Fruit fly (Drosophila melanogaster) whole organism, embryonic: ENCODE results near the gene Mst57Da.

Experiments used
- ATbp ChIP-seq: fragments of 200-800 bp; sonication (Bioruptor generic); optimal IDR thresholded peaks from 2 replicates; lab custom pipeline; 2017; ENCODE audit warnings: missing biosample characterization, mild to moderate bottlenecking, missing genetic modification characterization, missing genetic modification reagents
- CG10267 ChIP-seq: fragments of 200-800 bp; sonication (Bioruptor generic); optimal IDR thresholded peaks from 2 replicates; lab custom pipeline; 2018; ENCODE audit warnings: missing biosample characterization, mild to moderate bottlenecking, missing genetic modification characterization, moderate library complexity
- CG10654 ChIP-seq: fragments of 200-800 bp; sonication (Bioruptor generic); optimal IDR thresholded peaks from 2 replicates; lab custom pipeline; 2016; ENCODE audit warnings: missing biosample characterization, missing genetic modification characterization
- CG10959 ChIP-seq: fragments of 200-800 bp; sonication (Bioruptor generic); IDR thresholded peaks from 2 replicates; pipeline ENCODE4 v1.3.6; 2022; ENCODE audit warnings: missing biosample characterization, missing genetic modification characterization
- CG11085 ChIP-seq: fragments of 200-800 bp; sonication (Bioruptor generic); IDR thresholded peaks from 2 replicates; pipeline ENCODE4 v1.3.6; 2022; ENCODE audit warnings: missing biosample characterization, missing genetic modification characterization
- CG12071 ChIP-seq: fragments of 200-800 bp; sonication (Bioruptor generic); optimal IDR thresholded peaks from 3 replicates; lab custom pipeline; 2018; ENCODE audit warnings: missing biosample characterization, mild to moderate bottlenecking, missing genetic modification characterization
- CG12299 ChIP-seq: fragments of 200-800 bp; sonication (Bioruptor generic); optimal IDR thresholded peaks from 2 replicates; lab custom pipeline; 2018; ENCODE audit warnings: missing biosample characterization, mild to moderate bottlenecking, missing genetic modification characterization
- CG12744 ChIP-seq: fragments of 200-800 bp; sonication (Bioruptor generic); optimal IDR thresholded peaks from 2 replicates; lab custom pipeline; 2016; ENCODE audit warnings: missing biosample characterization, missing genetic modification characterization
- CG13775 ChIP-seq: fragments of 200-800 bp; sonication (Bioruptor generic); optimal IDR thresholded peaks from 3 replicates; lab custom pipeline; 2017; ENCODE audit warnings: missing biosample characterization, mild to moderate bottlenecking, missing genetic modification characterization
- CG14050 ChIP-seq: fragments of 200-800 bp; sonication (Bioruptor generic); IDR thresholded peaks from 3 replicates; pipeline ENCODE4 v1.3.6; 2022; ENCODE audit warnings: missing biosample characterization, missing genetic modification characterization
- CG14965 ChIP-seq: fragments of 200-800 bp; sonication (Bioruptor generic); optimal IDR thresholded peaks from 2 replicates; lab custom pipeline; 2016; ENCODE audit warnings: missing biosample characterization, missing genetic modification characterization, borderline replicate concordance
- CG15011 ChIP-seq: fragments of 200-800 bp; sonication (Bioruptor generic); optimal IDR thresholded peaks from 3 replicates; lab custom pipeline; 2018; ENCODE audit warnings: missing biosample characterization, mild to moderate bottlenecking, missing genetic modification characterization
- CG15601 ChIP-seq: fragments of 200-800 bp; sonication (Bioruptor generic); optimal IDR thresholded peaks from 3 replicates; lab custom pipeline; 2019; ENCODE audit warnings: missing biosample characterization, mild to moderate bottlenecking, missing genetic modification characterization, moderate library complexity
- CG2120 ChIP-seq: fragments of 200-800 bp; sonication (Bioruptor generic); optimal IDR thresholded peaks from 3 replicates; lab custom pipeline; 2016; ENCODE audit warnings: missing biosample characterization, missing genetic modification characterization
- CG2202 ChIP-seq: fragments of 200-800 bp; sonication (Bioruptor generic); optimal IDR thresholded peaks from 2 replicates; lab custom pipeline; 2018; ENCODE audit warnings: missing biosample characterization, mild to moderate bottlenecking, missing genetic modification characterization
- CG3065 ChIP-seq: fragments of 200-800 bp; sonication (Bioruptor generic); optimal IDR thresholded peaks from 2 replicates; lab custom pipeline; 2016; ENCODE audit warnings: missing biosample characterization, missing genetic modification characterization
- CG31388 ChIP-seq: fragments of 200-800 bp; sonication (Bioruptor generic); optimal IDR thresholded peaks from 2 replicates; lab custom pipeline; 2016; ENCODE audit warnings: missing biosample characterization, missing genetic modification characterization
- CG31441 ChIP-seq: fragments of 200-800 bp; sonication (Bioruptor generic); IDR thresholded peaks from 2 replicates; pipeline ENCODE4 v1.3.6; 2022; ENCODE audit warnings: missing biosample characterization, missing genetic modification characterization
- CG43689 ChIP-seq: fragments of 200-800 bp; sonication (Bioruptor generic); IDR thresholded peaks from 2 replicates; pipeline ENCODE4 v1.3.6; 2022; ENCODE audit warnings: missing biosample characterization, missing genetic modification characterization
- CG4617 ChIP-seq: fragments of 200-800 bp; sonication (Bioruptor generic); optimal IDR thresholded peaks from 3 replicates; lab custom pipeline; 2016; ENCODE audit warnings: missing biosample characterization, missing genetic modification characterization, borderline replicate concordance
- CG4854 ChIP-seq: fragments of 200-800 bp; sonication (Bioruptor generic); optimal IDR thresholded peaks from 2 replicates; lab custom pipeline; 2016; ENCODE audit warnings: missing biosample characterization, missing genetic modification characterization, inconsistent platforms
- CG6689 ChIP-seq: fragments of 200-800 bp; sonication (Bioruptor generic); IDR thresholded peaks from 2 replicates; pipeline ENCODE4 v1.3.6; 2022; ENCODE audit warnings: missing biosample characterization, missing genetic modification characterization
- CG7786 ChIP-seq: fragments of 200-800 bp; sonication (Bioruptor generic); optimal IDR thresholded peaks from 2 replicates; lab custom pipeline; 2016; ENCODE audit warnings: missing biosample characterization, missing genetic modification characterization
- CG8359 ChIP-seq: fragments of 200-800 bp; sonication (Bioruptor generic); optimal IDR thresholded peaks from 2 replicates; lab custom pipeline; 2017; ENCODE audit warnings: missing biosample characterization, mild to moderate bottlenecking, missing genetic modification characterization, borderline replicate concordance
- CG9932 ChIP-seq: fragments of 200-800 bp; sonication (Bioruptor generic); IDR thresholded peaks from 2 replicates; pipeline ENCODE4 v1.3.6; 2022; ENCODE audit warnings: missing biosample characterization, missing genetic modification characterization
- CoRest ChIP-seq: fragments of 200-800 bp; sonication (Bioruptor generic); optimal IDR thresholded peaks from 3 replicates; lab custom pipeline; 2018; ENCODE audit warnings: missing biosample characterization, mild to moderate bottlenecking, missing genetic modification characterization, moderate library complexity
- Dbx ChIP-seq: fragments of 200-800 bp; sonication (Bioruptor generic); IDR thresholded peaks from 3 replicates; pipeline ENCODE4 v1.3.6; 2022; ENCODE audit warnings: missing biosample characterization, missing genetic modification characterization
- Elba2 ChIP-seq: fragments of 200-800 bp; sonication (Bioruptor generic); optimal IDR thresholded peaks from 3 replicates; lab custom pipeline; 2016; ENCODE audit warnings: missing biosample characterization, missing genetic modification characterization
- Hr78 ChIP-seq, 2 experiments: fragments of 200-800 bp in 1 of 2; fragments of >200 bp in 1 of 2; sonication (Bioruptor generic) in 1 of 2; optimal IDR thresholded peaks; 2 replicates each; lab custom pipeline; 2017 to 2019; ENCODE audit warnings: missing biosample characterization in 2 of 2, missing genetic modification characterization in 2 of 2, mild to moderate bottlenecking in 1 of 2, moderate library complexity in 1 of 2
- Mad ChIP-seq: fragments of 200-800 bp; sonication (Bioruptor generic); optimal IDR thresholded peaks from 2 replicates; lab custom pipeline; 2016; ENCODE audit warnings: missing biosample characterization, missing genetic modification characterization
- Med ChIP-seq: fragments of 200-800 bp; sonication (Bioruptor generic); peaks from one replicate; lab custom pipeline; 2016; ENCODE audit warnings: missing biosample characterization, missing genetic modification characterization, mild to moderate bottlenecking, inconsistent platforms, moderate library complexity
- Nf-YA ChIP-seq: fragments of 200-800 bp; sonication (Bioruptor generic); IDR thresholded peaks from 2 replicates; pipeline ENCODE4 v1.3.6; 2022; ENCODE audit warnings: missing biosample characterization, missing genetic modification characterization
- NfI ChIP-seq: fragments of 200-800 bp; sonication (Bioruptor generic); optimal IDR thresholded peaks from 3 replicates; lab custom pipeline; 2018; ENCODE audit warnings: missing biosample characterization, mild to moderate bottlenecking, missing genetic modification characterization, moderate library complexity
- Optix ChIP-seq: fragments of 200-800 bp; sonication (Bioruptor generic); IDR thresholded peaks from 3 replicates; pipeline ENCODE4 v1.3.6; 2022; ENCODE audit warnings: missing biosample characterization, missing genetic modification characterization
- Taf1 ChIP-seq: fragments of 200-800 bp; sonication (Bioruptor generic); IDR thresholded peaks from 2 replicates; pipeline ENCODE4 v1.3.6; 2022; ENCODE audit warnings: missing biosample characterization, missing genetic modification characterization
- Xrp1 ChIP-seq: fragments of 200-800 bp; sonication (Bioruptor generic); IDR thresholded peaks from 2 replicates; pipeline ENCODE4 v1.3.6; 2022; ENCODE audit warnings: missing biosample characterization, missing genetic modification characterization
- ap ChIP-seq: fragments of 200-800 bp; sonication (Bioruptor generic); IDR thresholded peaks from 2 replicates; pipeline ENCODE4 v1.3.6; 2022; ENCODE audit warnings: missing biosample characterization, missing genetic modification characterization
- ase ChIP-seq: fragments of 200-800 bp; sonication (Bioruptor generic); IDR thresholded peaks from 3 replicates; pipeline ENCODE4 v1.3.6; 2022; ENCODE audit warnings: missing biosample characterization, missing genetic modification characterization
- cwo ChIP-seq: fragments of 200-800 bp; sonication (Bioruptor generic); optimal IDR thresholded peaks from 3 replicates; lab custom pipeline; 2017; ENCODE audit warnings: missing biosample characterization, missing genetic modification characterization, mild to moderate bottlenecking, moderate library complexity, missing genetic modification reagents
- dan ChIP-seq: fragments of 200-800 bp; sonication (Bioruptor generic); IDR thresholded peaks from 2 replicates; pipeline ENCODE4 v1.3.6; 2022; ENCODE audit warnings: missing biosample characterization, missing genetic modification characterization
- fd96Cb ChIP-seq: fragments of 200-800 bp; sonication (Bioruptor generic); optimal IDR thresholded peaks from 2 replicates; lab custom pipeline; 2018; ENCODE audit warnings: missing biosample characterization, mild to moderate bottlenecking, missing genetic modification characterization, moderate library complexity
- gt ChIP-seq: fragments of 200-800 bp; sonication (Bioruptor generic); IDR thresholded peaks from 2 replicates; pipeline ENCODE4 v1.3.6; 2022; ENCODE audit warnings: missing biosample characterization, missing genetic modification characterization
- ham ChIP-seq: fragments of 200-800 bp; sonication (Bioruptor generic); IDR thresholded peaks from 2 replicates; pipeline ENCODE4 v1.3.6; 2022; ENCODE audit warnings: missing biosample characterization, missing genetic modification characterization
- her ChIP-seq: fragments of 200-800 bp; sonication (Bioruptor generic); optimal IDR thresholded peaks from 2 replicates; lab custom pipeline; 2016; ENCODE audit warnings: missing biosample characterization, missing genetic modification characterization
- kni ChIP-seq: fragments of 200-800 bp; sonication (Bioruptor generic); optimal IDR thresholded peaks from 3 replicates; lab custom pipeline; 2017; ENCODE audit warnings: mild to moderate bottlenecking, missing biosample characterization, missing genetic modification reagents, missing genetic modification characterization
- lab ChIP-seq: fragments of 200-800 bp; sonication (Bioruptor generic); optimal IDR thresholded peaks from 3 replicates; lab custom pipeline; 2017; ENCODE audit warnings: missing biosample characterization, missing genetic modification characterization, mild to moderate bottlenecking, moderate library complexity, missing genetic modification reagents
- mirr ChIP-seq: fragments of 200-800 bp; sonication (Bioruptor generic); optimal IDR thresholded peaks from 3 replicates; lab custom pipeline; 2018; ENCODE audit warnings: missing biosample characterization, mild to moderate bottlenecking, missing genetic modification characterization
- phol ChIP-seq: fragments of 200-800 bp; sonication (Bioruptor generic); optimal IDR thresholded peaks from 3 replicates; lab custom pipeline; 2018; ENCODE audit warnings: missing biosample characterization, mild to moderate bottlenecking, missing genetic modification characterization, moderate library complexity
- stc ChIP-seq: fragments of 200-800 bp; sonication (Bioruptor generic); IDR thresholded peaks from 2 replicates; pipeline ENCODE4 v1.3.6; 2022; ENCODE audit warnings: missing biosample characterization, missing genetic modification characterization
- tgo ChIP-seq: fragments of 200-800 bp; sonication (Bioruptor generic); IDR thresholded peaks from 3 replicates; pipeline ENCODE4 v1.3.6; 2022; ENCODE audit warnings: missing biosample characterization, missing genetic modification characterization
- ttk ChIP-seq: fragments of 200-800 bp; sonication (Bioruptor generic); IDR thresholded peaks from 2 replicates; pipeline ENCODE4 v2.1.2; 2022; ENCODE audit warnings: missing biosample characterization, missing genetic modification characterization

Mst57Da gene

DNA sequence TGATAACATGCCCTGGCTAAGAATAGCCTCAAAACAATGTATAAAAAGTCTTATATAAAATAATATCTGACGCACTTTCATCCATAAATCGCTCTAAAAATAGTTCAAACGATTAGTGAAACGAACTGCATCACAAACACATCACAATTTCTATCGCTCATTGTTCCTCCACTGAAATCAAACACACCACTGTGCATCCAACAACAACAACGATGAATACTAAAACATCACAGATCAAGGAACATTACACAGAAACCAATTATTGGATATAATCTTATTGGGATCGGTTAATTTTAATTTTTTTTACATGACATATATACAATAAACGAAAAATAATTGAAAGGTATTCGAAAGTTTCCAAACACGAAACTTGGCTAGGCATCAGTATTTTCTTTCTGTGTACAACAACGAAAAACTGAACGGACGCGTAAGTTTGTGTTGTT lies 47.6 kb upstream of the Mst57Da start (continued):
- TF ChIP-seq CG12299 (tag; lab: Kevin White, UChicago) (no peak), CG7786 (GFP tag; lab: Kevin White, UChicago) (peak; percentile 71), CG11085 (no peak; the same call in none of the 2 replicates), ham (GFP tag; lab: Robert Waterston, UW) (no peak), CG15601 (tag; lab: Kevin White, UChicago) (peak; percentile 67), Med (GFP tag; lab: Kevin White, UChicago) (peak; percentile 96), tgo (GFP tag; lab: Robert Waterston, UW) (peak; percentile 86), Mad (GFP tag; lab: Kevin White, UChicago) (peak; percentile 45), stc (GFP tag; lab: Robert Waterston, UW) (no peak; the same call in none of the 2 replicates), kni (GFP tag; lab: Kevin White, UChicago) (no peak), Elba2 (no peak), CG43689 (GFP tag; lab: Robert Waterston, UW) (no peak), dan (GFP tag; lab: Robert Waterston, UW) (no peak), CG12744 (peak; percentile 31), mirr (peak; percentile 59), ap (GFP tag; lab: Robert Waterston, UW) (peak; percentile 72), CG14050 (peak; percentile 65), ATbp (GFP tag; lab: Kevin White, UChicago) (peak; percentile 63), CG6689 (GFP tag; lab: Robert Waterston, UW) (peak; percentile 74), CG2202 (tag; lab: Kevin White, UChicago) (peak; percentile 65), Nf-YA (0 out of 2 replicates have a peak, but pooled peaks have one; percentile 34), Optix (GFP tag; lab: Robert Waterston, UW) (no peak), CG10959 (GFP tag; lab: Robert Waterston, UW) (no peak; the same call in 1 of the 2 replicates), Xrp1 (GFP tag; lab: Robert Waterston, UW) (peak; percentile 83), her (no peak), fd96Cb (tag; lab: Kevin White, UChicago) (peak; percentile 84), CG12071 (GFP tag; lab: Kevin White, UChicago) (peak; percentile 74), CG31441 (GFP tag; lab: Robert Waterston, UW) (peak; percentile 86), CG31388 (no peak), CG3065 (peak; percentile 21), cwo (peak; percentile 47), CG4854 (GFP tag; lab: Kevin White, UChicago) (peak; percentile 68), phol (tag; lab: Kevin White, UChicago) (peak; percentile 86), NfI (GFP tag; lab: Kevin White, UChicago) (peak; percentile 77), ttk (GFP tag; lab: Robert Waterston, UW) (peak; percentile 73; the same call in 1 of the 2 replicates), Dbx (no peak), CG9932 (no peak; the same call in none of the 2 replicates), CG2120 (peak; percentile 79), CG14965 (GFP tag; lab: Kevin White, UChicago) (no peak), CG10267 (tag; lab: Kevin White, UChicago) (peak; percentile 74), Taf1 (GFP tag; lab: Robert Waterston, UW) (peak; percentile 49), ase (GFP tag; lab: Robert Waterston, UW) (peak; percentile 77), lab (GFP tag; lab: Kevin White, UChicago) (peak; percentile 79), CG10654 (peak; percentile 65), CG13775 (GFP tag; lab: Kevin White, UChicago) (peak; percentile 66), CG4617 (GFP tag; lab: Kevin White, UChicago) (no peak), CG8359 (GFP tag; lab: Kevin White, UChicago) (peak; percentile 59), CG15011 (GFP tag; lab: Kevin White, UChicago) (peak; percentile 25), gt (no peak; the same call in 1 of the 2 replicates), Hr78 (GFP tag; optimal IDR thresholded peaks at IDR 0.05; lab: Kevin White, UChicago) (peak in 1 of 2 experiments; percentile 48), CoRest (tag; lab: Kevin White, UChicago) (peak; percentile 87)
